Worm (Caenorhabditis elegans) whole organism, L2 larva: ENCODE results near the gene nhr-111.

Experiments
- alr-1 ChIP-seq: fragments of 150-350 bp; optimal IDR thresholded peaks from 2 replicates; lab custom pipeline; 2014; ENCODE audit warnings: missing biosample characterization, missing genetic modification characterization
- ama-1 ChIP-seq: fragments of 150-350 bp; optimal IDR thresholded peaks from 2 replicates; lab custom pipeline; 2018; ENCODE audit warnings: inconsistent platforms
- blmp-1 ChIP-seq: sonication (generic microtip); optimal IDR thresholded peaks from 2 replicates; lab custom pipeline; 2017; ENCODE audit warnings: missing genetic modification characterization, mild to moderate bottlenecking, missing compliant biosample characterization, antibody characterized with exemption, moderate library complexity; ENCODE audit not compliant: insufficient read depth
- egl-27 ChIP-seq: sonication (generic microtip); optimal IDR thresholded peaks from 3 replicates; lab custom pipeline; 2017; ENCODE audit warnings: missing biosample characterization, missing genetic modification reagents, missing genetic modification characterization
- elt-1 ChIP-seq: fragments of 150-350 bp; optimal IDR thresholded peaks from 2 replicates; lab custom pipeline; 2014; ENCODE audit warnings: missing biosample characterization, missing genetic modification characterization
- lin-13 ChIP-seq: fragments of 150-350 bp; optimal IDR thresholded peaks from 2 replicates; lab custom pipeline; 2014; ENCODE audit warnings: missing biosample characterization, missing genetic modification reagents, missing genetic modification characterization
- lsy-2 ChIP-seq, 2 experiments: fragments of 150-350 bp in 1 of 2; sonication (generic microtip) in 1 of 2; optimal IDR thresholded peaks; 2 replicates each; lab custom pipeline; 2014 to 2017; ENCODE audit warnings: missing biosample characterization in 2 of 2, missing genetic modification characterization in 2 of 2
- nhr-12 ChIP-seq: fragments of 150-350 bp; optimal IDR thresholded peaks from 2 replicates; lab custom pipeline; 2014; ENCODE audit warnings: missing biosample characterization, missing genetic modification characterization
- nhr-25 ChIP-seq: fragments of 150-350 bp; sonication (generic microtip); optimal IDR thresholded peaks from 3 replicates; lab custom pipeline; 2014; ENCODE audit warnings: missing biosample characterization, missing genetic modification characterization
- nhr-77 ChIP-seq: fragments of 150-350 bp; optimal IDR thresholded peaks from 2 replicates; lab custom pipeline; 2014; ENCODE audit warnings: missing biosample characterization, missing genetic modification characterization
- skn-1 ChIP-seq: sonication (generic microtip); optimal IDR thresholded peaks from 2 replicates; lab custom pipeline; 2017; ENCODE audit warnings: missing biosample characterization, missing genetic modification characterization
- unc-39 ChIP-seq: fragments of 150-350 bp; optimal IDR thresholded peaks from 2 replicates; lab custom pipeline; 2014; ENCODE audit warnings: missing biosample characterization, missing genetic modification characterization
- unc-62 ChIP-seq: fragments of 150-350 bp; optimal IDR thresholded peaks from 2 replicates; lab custom pipeline; 2014; ENCODE audit warnings: missing biosample characterization, missing genetic modification reagents, missing genetic modification characterization
- ztf-4 ChIP-seq: fragments of 150-350 bp; optimal IDR thresholded peaks from 2 replicates; lab custom pipeline; 2014; ENCODE audit warnings: missing biosample characterization, missing genetic modification characterization

DNA sequence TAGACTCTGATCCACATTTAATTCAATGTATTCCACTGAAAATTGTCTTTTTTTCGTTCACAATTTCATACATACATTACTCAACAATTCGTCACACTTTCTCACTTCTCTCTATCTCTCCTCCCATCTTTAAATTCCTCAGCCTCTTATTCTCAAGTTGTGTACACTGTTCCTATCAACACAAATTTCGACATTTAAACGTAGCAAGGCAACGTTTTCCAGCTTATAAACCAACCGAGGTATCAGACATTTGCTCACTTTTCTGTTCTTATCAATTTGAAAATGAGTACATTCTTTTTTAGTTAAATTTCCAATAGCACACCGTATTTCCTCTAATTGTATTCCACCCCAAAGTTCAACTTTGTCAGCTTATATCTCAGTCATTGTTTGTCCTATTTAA lies 3.7 kb downstream of the nhr-111 start, which contains the start of gene skr-3:
- TF ChIP-seq unc-39 (tag; lab: Kevin White, UChicago) (no peak), alr-1 (tag; lab: Kevin White, UChicago) (no peak), ztf-4 (tag; lab: Kevin White, UChicago) (no peak), nhr-12 (no peak), skn-1 (no peak), unc-62 (no peak), nhr-25 (tag; lab: Kevin White, UChicago) (no peak), ama-1 (lab: Kevin White, UChicago) (no peak), blmp-1 (tag; lab: Kevin White, UChicago) (no peak), nhr-77 (no peak), lsy-2 (tag; optimal IDR thresholded peaks at IDR 0.05; lab: Kevin White, UChicago) (no peak), lin-13 (GFP tag; lab: Kevin White, UChicago) (no peak), elt-1 (no peak), egl-27 (no peak)
